Worm (Caenorhabditis elegans) whole organism, early embryonic: Measurements from ENCODE around the gene aakg-1.

Experiments
- pes-1 ChIP-seq: fragments of 200-800 bp; sonication (Bioruptor generic); IDR thresholded peaks from 2 replicates; pipeline ENCODE4 v1.3.6; 2022; ENCODE audit warnings: missing genetic modification reagents, missing genetic modification characterization, missing compliant biosample characterization
- tbx-37 ChIP-seq: fragments of 200-800 bp; sonication (Bioruptor generic); conservative IDR thresholded peaks from 2 replicates; pipeline ENCODE4 v1.3.6; 2022; ENCODE audit warnings: missing genetic modification reagents, missing genetic modification characterization, missing compliant biosample characterization

DNA sequence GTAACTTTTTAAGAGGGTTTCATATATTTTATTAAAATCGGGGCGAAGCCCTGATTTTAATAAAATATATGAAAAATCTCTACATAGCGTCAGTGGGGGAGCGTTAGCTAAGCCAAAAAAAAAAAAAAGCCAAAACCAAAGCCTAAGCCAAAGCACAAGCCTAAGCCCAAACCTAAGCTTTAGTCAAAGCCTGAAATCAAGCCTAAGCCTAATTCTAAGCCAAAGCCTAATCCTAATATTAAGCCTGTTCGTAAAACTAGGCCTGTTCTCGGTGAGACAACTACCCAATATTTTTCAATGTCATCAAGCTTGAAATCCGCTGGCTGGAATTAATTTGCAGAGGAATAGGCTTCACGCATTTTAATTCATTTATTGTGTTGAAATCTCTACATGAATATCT lies 20.4 kb upstream of the aakg-1 start:
- TF ChIP-seq pes-1 (GFP tag; lab: Robert Waterston, UW) (no peak), tbx-37 (GFP tag; lab: Robert Waterston, UW) (no peak)
